Fruit fly (Drosophila melanogaster) whole organism, embryonic: Measurements from ENCODE around the gene kraken.

Experiments
- CG10209 ChIP-seq: fragments of 200-800 bp; sonication (Bioruptor generic); optimal IDR thresholded peaks from 3 replicates; lab custom pipeline; 2017; ENCODE audit warnings: missing biosample characterization, mild to moderate bottlenecking, missing genetic modification characterization, missing genetic modification reagents
- CG11695 ChIP-seq: fragments of 200-800 bp; sonication (Bioruptor generic); IDR thresholded peaks from 3 replicates; pipeline ENCODE4 v1.3.6; 2022; ENCODE audit warnings: missing biosample characterization, missing genetic modification characterization
- CG12104 ChIP-seq: fragments of 200-800 bp; sonication (Bioruptor generic); optimal IDR thresholded peaks from 3 replicates; lab custom pipeline; 2016; ENCODE audit warnings: missing biosample characterization, missing genetic modification characterization
- CG12219 ChIP-seq: fragments of 200-800 bp; sonication (Bioruptor generic); optimal IDR thresholded peaks from 3 replicates; lab custom pipeline; 2018; ENCODE audit warnings: missing biosample characterization, mild to moderate bottlenecking, missing genetic modification characterization
- CG12942 ChIP-seq: fragments of 200-800 bp; sonication (Bioruptor generic); optimal IDR thresholded peaks from 3 replicates; lab custom pipeline; 2016; ENCODE audit warnings: missing biosample characterization, missing genetic modification characterization
- CG13894 ChIP-seq: fragments of 200-800 bp; sonication (Bioruptor generic); optimal IDR thresholded peaks from 3 replicates; lab custom pipeline; 2018; ENCODE audit warnings: missing biosample characterization, mild to moderate bottlenecking, missing genetic modification characterization, moderate library complexity
- CG14050 ChIP-seq: fragments of 200-800 bp; sonication (Bioruptor generic); IDR thresholded peaks from 3 replicates; pipeline ENCODE4 v1.3.6; 2022; ENCODE audit warnings: missing biosample characterization, missing genetic modification characterization
- CG14710 ChIP-seq: fragments of 200-800 bp; sonication (Bioruptor generic); optimal IDR thresholded peaks from 3 replicates; lab custom pipeline; 2019; ENCODE audit warnings: missing biosample characterization, mild to moderate bottlenecking, missing genetic modification characterization, moderate library complexity
- CG14860 ChIP-seq: fragments of 200-800 bp; sonication (Bioruptor generic); IDR thresholded peaks from 3 replicates; pipeline ENCODE4 v1.3.6; 2022; ENCODE audit warnings: missing biosample characterization, missing genetic modification characterization; ENCODE audit not compliant: partially characterized antibody
- CG15011 ChIP-seq: fragments of 200-800 bp; sonication (Bioruptor generic); optimal IDR thresholded peaks from 3 replicates; lab custom pipeline; 2018; ENCODE audit warnings: missing biosample characterization, mild to moderate bottlenecking, missing genetic modification characterization
- CG17802 ChIP-seq: fragments of 200-800 bp; sonication (Bioruptor generic); optimal IDR thresholded peaks from 2 replicates; lab custom pipeline; 2018; ENCODE audit warnings: missing biosample characterization, mild to moderate bottlenecking, missing genetic modification characterization, moderate library complexity
- CG18476 ChIP-seq: fragments of 200-800 bp; sonication (Bioruptor generic); optimal IDR thresholded peaks from 2 replicates; lab custom pipeline; 2016; ENCODE audit warnings: missing biosample characterization, mild to moderate bottlenecking, missing genetic modification characterization
- CG18619 ChIP-seq: fragments of 200-800 bp; sonication (Bioruptor generic); optimal IDR thresholded peaks from 3 replicates; lab custom pipeline; 2017; ENCODE audit warnings: missing biosample characterization, mild to moderate bottlenecking, missing genetic modification characterization
- CG30403 ChIP-seq: fragments of 200-800 bp; sonication (Bioruptor generic); optimal IDR thresholded peaks from 3 replicates; lab custom pipeline; 2016; ENCODE audit warnings: missing biosample characterization, missing genetic modification characterization
- CG31224 ChIP-seq: fragments of 200-800 bp; sonication (Bioruptor generic); IDR thresholded peaks from 2 replicates; pipeline ENCODE4 v1.3.6; 2022; ENCODE audit warnings: missing biosample characterization, missing genetic modification characterization
- CG34224 ChIP-seq: fragments of 200-800 bp; sonication (Bioruptor generic); IDR thresholded peaks from 3 replicates; pipeline ENCODE4 v1.3.6; 2022; ENCODE audit warnings: missing biosample characterization, missing genetic modification characterization; ENCODE audit not compliant: partially characterized antibody
- CG6813 ChIP-seq: fragments of 200-800 bp; sonication (Bioruptor generic); optimal IDR thresholded peaks from 2 replicates; lab custom pipeline; 2017; ENCODE audit warnings: missing biosample characterization, missing genetic modification characterization, mild to moderate bottlenecking, moderate library complexity, missing genetic modification reagents
- CG7928 ChIP-seq: fragments of 200-800 bp; sonication (Bioruptor generic); optimal IDR thresholded peaks from 2 replicates; lab custom pipeline; 2017; ENCODE audit warnings: missing biosample characterization, mild to moderate bottlenecking, missing genetic modification characterization
- CG8924 ChIP-seq: fragments of 200-800 bp; optimal IDR thresholded peaks from 3 replicates; lab custom pipeline; 2019; ENCODE audit warnings: missing biosample characterization, mild to moderate bottlenecking, missing genetic modification characterization, moderate library complexity
- CG8944 ChIP-seq: fragments of 200-800 bp; sonication (Bioruptor generic); optimal IDR thresholded peaks from 3 replicates; lab custom pipeline; 2016; ENCODE audit warnings: missing biosample characterization, missing genetic modification characterization
- CTCF ChIP-seq: fragments of 200-800 bp; sonication (Bioruptor generic); optimal IDR thresholded peaks from 2 replicates; lab custom pipeline; 2017; ENCODE audit warnings: missing biosample characterization, mild to moderate bottlenecking, missing genetic modification characterization, moderate library complexity
- Camta ChIP-seq: fragments of 200-800 bp; sonication (Bioruptor generic); optimal IDR thresholded peaks from 2 replicates; lab custom pipeline; 2016; ENCODE audit warnings: missing biosample characterization, missing genetic modification characterization
- Chrac-16 ChIP-seq: fragments of 200-800 bp; sonication (Bioruptor generic); optimal IDR thresholded peaks from 3 replicates; lab custom pipeline; 2016; ENCODE audit warnings: missing biosample characterization, missing genetic modification characterization
- CoRest ChIP-seq: fragments of 200-800 bp; sonication (Bioruptor generic); optimal IDR thresholded peaks from 3 replicates; lab custom pipeline; 2018; ENCODE audit warnings: missing biosample characterization, mild to moderate bottlenecking, missing genetic modification characterization, moderate library complexity
- Fer1 ChIP-seq: fragments of 200-800 bp; sonication (Bioruptor generic); optimal IDR thresholded peaks from 2 replicates; lab custom pipeline; 2017; ENCODE audit warnings: missing biosample characterization, mild to moderate bottlenecking, missing genetic modification characterization
- GATAe ChIP-seq: fragments of 200-800 bp; sonication (Bioruptor generic); conservative IDR thresholded peaks from 2 replicates; pipeline ENCODE4 v1.3.6; 2022; ENCODE audit warnings: missing biosample characterization, missing genetic modification characterization
- Hr78 ChIP-seq, 2 experiments: fragments of 200-800 bp in 1 of 2; fragments of >200 bp in 1 of 2; sonication (Bioruptor generic) in 1 of 2; optimal IDR thresholded peaks; 2 replicates each; lab custom pipeline; 2017 to 2019; ENCODE audit warnings: missing biosample characterization in 2 of 2, missing genetic modification characterization in 2 of 2, mild to moderate bottlenecking in 1 of 2, moderate library complexity in 1 of 2
- Kr ChIP-seq: fragments of 200-800 bp; sonication (Bioruptor generic); optimal IDR thresholded peaks from 2 replicates; lab custom pipeline; 2017; ENCODE audit warnings: missing biosample characterization, mild to moderate bottlenecking, missing genetic modification characterization
- NK7.1 ChIP-seq: fragments of 200-800 bp; sonication (Bioruptor generic); optimal IDR thresholded peaks from 3 replicates; lab custom pipeline; 2016; ENCODE audit warnings: missing biosample characterization, missing genetic modification characterization
- Nf-YA ChIP-seq: fragments of 200-800 bp; sonication (Bioruptor generic); IDR thresholded peaks from 2 replicates; pipeline ENCODE4 v1.3.6; 2022; ENCODE audit warnings: missing biosample characterization, missing genetic modification characterization
- Sry-β ChIP-seq: fragments of 200-800 bp; sonication (Bioruptor generic); optimal IDR thresholded peaks from 2 replicates; lab custom pipeline; 2018; ENCODE audit warnings: missing biosample characterization, mild to moderate bottlenecking, missing genetic modification characterization, moderate library complexity
- ac ChIP-seq: fragments of 200-800 bp; sonication (Bioruptor generic); optimal IDR thresholded peaks from 3 replicates; lab custom pipeline; 2017; ENCODE audit warnings: missing biosample characterization, mild to moderate bottlenecking, missing genetic modification characterization
- ato ChIP-seq: fragments of 200-800 bp; sonication (Bioruptor generic); IDR thresholded peaks from 2 replicates; pipeline ENCODE4 v1.3.6; 2022; ENCODE audit warnings: missing biosample characterization, missing genetic modification characterization; ENCODE audit not compliant: partially characterized antibody
- crol ChIP-seq: fragments of 200-800 bp; sonication (Bioruptor generic); IDR thresholded peaks from 2 replicates; pipeline ENCODE4 v1.3.6; 2022; ENCODE audit warnings: missing biosample characterization, missing genetic modification characterization
- en ChIP-seq: fragments of 200-800 bp; sonication (Bioruptor generic); optimal IDR thresholded peaks from 2 replicates; lab custom pipeline; 2016; ENCODE audit warnings: missing biosample characterization, missing genetic modification characterization
- ftz-f1 ChIP-seq: fragments of 200-800 bp; sonication (Bioruptor generic); optimal IDR thresholded peaks from 2 replicates; lab custom pipeline; 2016; ENCODE audit warnings: missing biosample characterization, missing genetic modification characterization
- gce ChIP-seq: fragments of 200-800 bp; sonication (Bioruptor generic); IDR thresholded peaks from 3 replicates; pipeline ENCODE4 v1.3.6; 2022; ENCODE audit warnings: missing biosample characterization, missing genetic modification characterization
- h ChIP-seq: fragments of >200 bp; optimal IDR thresholded peaks from 2 replicates; lab custom pipeline; 2017
- luna ChIP-seq: fragments of 200-800 bp; sonication (Bioruptor generic); optimal IDR thresholded peaks from 2 replicates; lab custom pipeline; 2016; ENCODE audit warnings: missing biosample characterization, missing genetic modification characterization
- nmo ChIP-seq: fragments of 200-800 bp; sonication (Bioruptor generic); optimal IDR thresholded peaks from 2 replicates; lab custom pipeline; 2018; ENCODE audit warnings: missing biosample characterization, mild to moderate bottlenecking, missing genetic modification characterization, moderate library complexity
- row ChIP-seq: fragments of 200-800 bp; sonication (Bioruptor generic); IDR thresholded peaks from 3 replicates; pipeline ENCODE4 v1.3.6; 2022; ENCODE audit warnings: missing biosample characterization, missing genetic modification characterization
- sd ChIP-seq: fragments of 200-800 bp; sonication (Bioruptor generic); optimal IDR thresholded peaks from 3 replicates; lab custom pipeline; 2018; ENCODE audit warnings: missing biosample characterization, mild to moderate bottlenecking, missing genetic modification characterization, moderate library complexity
- sisA ChIP-seq: fragments of 200-800 bp; sonication (Bioruptor generic); IDR thresholded peaks from 2 replicates; pipeline ENCODE4 v1.3.6; 2022; ENCODE audit warnings: missing biosample characterization, missing genetic modification characterization
- tin ChIP-seq: fragments of 200-800 bp; sonication (Bioruptor generic); optimal IDR thresholded peaks from 3 replicates; lab custom pipeline; 2016; ENCODE audit warnings: missing biosample characterization, missing genetic modification characterization
- tll ChIP-seq, 2 experiments: fragments of 200-800 bp in 1 of 2; fragments of >200 bp in 1 of 2; sonication (Bioruptor generic) in 1 of 2; optimal IDR thresholded peaks; 2 replicates each; lab custom pipeline; 2017 to 2019; ENCODE audit warnings: missing biosample characterization in 2 of 2, missing genetic modification characterization in 2 of 2, mild to moderate bottlenecking in 1 of 2, moderate library complexity in 1 of 2
- ttk ChIP-seq: fragments of 200-800 bp; sonication (Bioruptor generic); IDR thresholded peaks from 2 replicates; pipeline ENCODE4 v2.1.2; 2022; ENCODE audit warnings: missing biosample characterization, missing genetic modification characterization
- tup ChIP-seq: fragments of 200-800 bp; sonication (Bioruptor generic); optimal IDR thresholded peaks from 2 replicates; lab custom pipeline; 2016; ENCODE audit warnings: missing biosample characterization, mild to moderate bottlenecking, missing genetic modification characterization, moderate library complexity
- twi ChIP-seq: fragments of 200-800 bp; optimal IDR thresholded peaks from 2 replicates; lab custom pipeline; 2019; ENCODE audit warnings: missing biosample characterization, mild to moderate bottlenecking, missing genetic modification characterization, moderate library complexity
- zen2 ChIP-seq: fragments of 200-800 bp; sonication (Bioruptor generic); IDR thresholded peaks from 3 replicates; pipeline ENCODE4 v1.3.6; 2022; ENCODE audit warnings: missing biosample characterization, missing genetic modification characterization; ENCODE audit not compliant: partially characterized antibody
- zfh2 ChIP-seq: fragments of 200-800 bp; sonication (Bioruptor generic); optimal IDR thresholded peaks from 2 replicates; lab custom pipeline; 2016; ENCODE audit warnings: missing biosample characterization, missing genetic modification characterization

The kraken gene

dm6 chr2L:855052-855547, 2.5 kb downstream of the kraken start, which contains the start of gene CG13949 (continued):
- peak; percentile 57 for TF ChIP-seq zfh2 (GFP tag; lab: Kevin White, UChicago)
- no peak for TF ChIP-seq CG7928 (GFP tag; lab: Kevin White, UChicago)
- peak; percentile 59 for TF ChIP-seq sisA (GFP tag; lab: Robert Waterston, UW)
- TF ChIP-seq Sry-β (GFP tag; lab: Kevin White, UChicago) = no peak
- 0 out of 3 replicates have a peak, but pooled peaks have one; percentile 64 for TF ChIP-seq gce (GFP tag; lab: Robert Waterston, UW)
- TF ChIP-seq luna (GFP tag; lab: Kevin White, UChicago) = no peak
- TF ChIP-seq Fer1 (GFP tag; lab: Kevin White, UChicago) = peak; percentile 55
- TF ChIP-seq CoRest (tag; lab: Kevin White, UChicago) = peak; percentile 84
- TF ChIP-seq ac (GFP tag; lab: Kevin White, UChicago) = no peak
- peak; percentile 59 for TF ChIP-seq Chrac-16 (GFP tag; lab: Kevin White, UChicago)
- TF ChIP-seq GATAe = peak; percentile 65; the same call in 1 of the 2 replicates
- TF ChIP-seq crol (GFP tag; lab: Robert Waterston, UW) = no peak
- TF ChIP-seq sd (tag; lab: Kevin White, UChicago) = peak; percentile 53
- peak; percentile 31 for TF ChIP-seq CG8944 (GFP tag; lab: Kevin White, UChicago)
- no peak for TF ChIP-seq ato (GFP tag; lab: Robert Waterston, UW)
- peak; percentile 42 for TF ChIP-seq en (GFP tag; lab: Kevin White, UChicago)
- TF ChIP-seq Camta = peak; percentile 4
- no peak for TF ChIP-seq h (lab: Kevin White, UChicago)
- TF ChIP-seq CG15011 (GFP tag; lab: Kevin White, UChicago) = no peak
- TF ChIP-seq Hr78 (GFP tag; optimal IDR thresholded peaks at IDR 0.05; lab: Kevin White, UChicago) = peak in 1 of 2 experiments; percentile 37
- TF ChIP-seq CTCF (GFP tag; lab: Kevin White, UChicago) = peak; percentile 54
- peak; percentile 6 for TF ChIP-seq CG18619 (GFP tag; lab: Kevin White, UChicago)
- peak; percentile 69 for TF ChIP-seq CG31224 (GFP tag; lab: Robert Waterston, UW)
- TF ChIP-seq CG14050 (GFP tag; lab: Robert Waterston, UW) = peak; percentile 52; the same call in 2 of the 3 replicates
- peak; percentile 37 for TF ChIP-seq CG12942 (GFP tag; lab: Kevin White, UChicago)
- TF ChIP-seq CG8924 (tag; lab: Kevin White, UChicago) = peak; percentile 53
- TF ChIP-seq CG18476 (GFP tag; lab: Kevin White, UChicago) = no peak
- TF ChIP-seq CG30403 (GFP tag; lab: Kevin White, UChicago) = peak; percentile 70
- peak; percentile 76; the same call in 2 of the 3 replicates for TF ChIP-seq CG11695
- 0 out of 3 replicates have a peak, but pooled peaks have one; percentile 47 for TF ChIP-seq CG34224 (GFP tag; lab: Robert Waterston, UW)
- TF ChIP-seq CG17802 (tag; lab: Kevin White, UChicago) = no peak
- peak; percentile 37 for TF ChIP-seq Nf-YA (GFP tag; lab: Robert Waterston, UW)
- TF ChIP-seq CG6813 (GFP tag; lab: Kevin White, UChicago) = peak; percentile 30
- TF ChIP-seq tup (GFP tag; lab: Kevin White, UChicago) = no peak
- TF ChIP-seq zen2 (GFP tag; lab: Robert Waterston, UW) = no peak
- TF ChIP-seq ftz-f1 (GFP tag; lab: Kevin White, UChicago) = no peak
- peak; percentile 47 for TF ChIP-seq tin (GFP tag; lab: Kevin White, UChicago)
- TF ChIP-seq nmo (GFP tag; lab: Kevin White, UChicago) = peak; percentile 59
- TF ChIP-seq ttk = peak; percentile 80
- TF ChIP-seq CG10209 (GFP tag; lab: Kevin White, UChicago) = peak; percentile 44
- peak; percentile 22 for TF ChIP-seq NK7.1 (GFP tag; lab: Kevin White, UChicago)
- peak; percentile 19 for TF ChIP-seq twi (tag; lab: Kevin White, UChicago)
- no peak for TF ChIP-seq Kr (GFP tag; lab: Kevin White, UChicago)
- TF ChIP-seq CG13894 (tag; lab: Kevin White, UChicago) = peak; percentile 63
- peak; percentile 31 for TF ChIP-seq CG12104 (GFP tag; lab: Kevin White, UChicago)
- TF ChIP-seq row (GFP tag; lab: Robert Waterston, UW) = peak; percentile 69
- no peak for TF ChIP-seq CG14860 (GFP tag; lab: Robert Waterston, UW)
- peak; percentile 22 for TF ChIP-seq CG12219 (GFP tag; lab: Kevin White, UChicago)
- peak; percentile 55 for TF ChIP-seq CG14710
- TF ChIP-seq tll (GFP tag; optimal IDR thresholded peaks at IDR 0.05; lab: Kevin White, UChicago) = no peak
